Fruit fly (Drosophila melanogaster) whole organism, embryonic: ENCODE results near the gene NaPi-III.

Experiments
- Awh ChIP-seq: fragments of 200-800 bp; sonication (Bioruptor generic); IDR thresholded peaks from 2 replicates; pipeline ENCODE4, ENCODE4 v1.3.6; 2022; ENCODE audit warnings: missing biosample characterization, missing genetic modification characterization
- CG10431 ChIP-seq: fragments of 200-800 bp; sonication (Bioruptor generic); optimal IDR thresholded peaks from 3 replicates; lab custom pipeline; 2018; ENCODE audit warnings: missing biosample characterization, mild to moderate bottlenecking, missing genetic modification characterization
- CG11398 ChIP-seq: fragments of 200-800 bp; sonication (Bioruptor generic); optimal IDR thresholded peaks from 2 replicates; lab custom pipeline; 2016; ENCODE audit warnings: missing biosample characterization, missing genetic modification characterization
- CG11560 ChIP-seq: fragments of 200-800 bp; sonication (Bioruptor generic); IDR thresholded peaks from 3 replicates; pipeline ENCODE4 v1.3.6; 2022; ENCODE audit warnings: missing biosample characterization, missing genetic modification characterization
- CG12155 ChIP-seq: fragments of 200-800 bp; sonication (Bioruptor generic); optimal IDR thresholded peaks from 3 replicates; lab custom pipeline; 2016; ENCODE audit warnings: missing biosample characterization, missing genetic modification characterization
- CG13624 ChIP-seq: fragments of 200-800 bp; sonication (Bioruptor generic); optimal IDR thresholded peaks from 2 replicates; lab custom pipeline; 2016; ENCODE audit warnings: missing biosample characterization, missing genetic modification characterization
- CG17385 ChIP-seq: fragments of 200-800 bp; sonication (Bioruptor generic); optimal IDR thresholded peaks from 3 replicates; lab custom pipeline; 2018; ENCODE audit warnings: missing biosample characterization, mild to moderate bottlenecking, missing genetic modification characterization
- CG1792 ChIP-seq: fragments of 200-800 bp; sonication (Bioruptor generic); optimal IDR thresholded peaks from 2 replicates; lab custom pipeline; 2016; ENCODE audit warnings: missing biosample characterization, missing genetic modification characterization
- CG18011 ChIP-seq: fragments of 200-800 bp; sonication (Bioruptor generic); optimal IDR thresholded peaks from 2 replicates; lab custom pipeline; 2017; ENCODE audit warnings: missing biosample characterization, missing genetic modification characterization, mild to moderate bottlenecking, moderate library complexity, missing genotype
- CG2199 ChIP-seq: fragments of 200-800 bp; sonication (Bioruptor generic); IDR thresholded peaks from 3 replicates; pipeline ENCODE4 v1.3.6; 2022; ENCODE audit warnings: missing biosample characterization, missing genetic modification characterization
- CG2875 ChIP-seq: fragments of 200-800 bp; sonication (Bioruptor generic); optimal IDR thresholded peaks from 2 replicates; lab custom pipeline; 2017; ENCODE audit warnings: missing biosample characterization, mild to moderate bottlenecking, missing genetic modification characterization, missing genetic modification reagents
- CG30020 ChIP-seq: fragments of 200-800 bp; optimal IDR thresholded peaks from 2 replicates; lab custom pipeline; 2019; ENCODE audit warnings: missing biosample characterization, mild to moderate bottlenecking, missing genetic modification characterization, moderate library complexity
- CG31441 ChIP-seq: fragments of 200-800 bp; sonication (Bioruptor generic); IDR thresholded peaks from 2 replicates; pipeline ENCODE4 v1.3.6; 2022; ENCODE audit warnings: missing biosample characterization, missing genetic modification characterization
- CG32772 ChIP-seq: fragments of 200-800 bp; sonication (Bioruptor generic); IDR thresholded peaks from 2 replicates; pipeline ENCODE4 v1.3.6; 2022; ENCODE audit warnings: missing biosample characterization, missing genetic modification characterization
- CG34224 ChIP-seq: fragments of 200-800 bp; sonication (Bioruptor generic); IDR thresholded peaks from 3 replicates; pipeline ENCODE4 v1.3.6; 2022; ENCODE audit warnings: missing biosample characterization, missing genetic modification characterization; ENCODE audit not compliant: partially characterized antibody
- CG8388 ChIP-seq: fragments of 200-800 bp; sonication (Bioruptor generic); optimal IDR thresholded peaks from 2 replicates; lab custom pipeline; 2019; ENCODE audit warnings: missing biosample characterization, mild to moderate bottlenecking, missing genetic modification characterization, moderate library complexity
- Camta ChIP-seq: fragments of 200-800 bp; sonication (Bioruptor generic); optimal IDR thresholded peaks from 2 replicates; lab custom pipeline; 2016; ENCODE audit warnings: missing biosample characterization, missing genetic modification characterization
- Dbx ChIP-seq: fragments of 200-800 bp; sonication (Bioruptor generic); IDR thresholded peaks from 3 replicates; pipeline ENCODE4 v1.3.6; 2022; ENCODE audit warnings: missing biosample characterization, missing genetic modification characterization
- Dip2 ChIP-seq: fragments of 200-800 bp; sonication (Bioruptor generic); IDR thresholded peaks from 2 replicates; pipeline ENCODE4 v1.3.6; 2022; ENCODE audit warnings: missing biosample characterization, missing genetic modification characterization
- Gug ChIP-seq: fragments of 200-800 bp; sonication (Bioruptor generic); IDR thresholded peaks from 4 replicates; pipeline ENCODE4 v1.3.6; 2022; ENCODE audit warnings: missing biosample characterization, missing genetic modification characterization
- HHEX ChIP-seq: fragments of 200-800 bp; sonication (Bioruptor generic); optimal IDR thresholded peaks from 3 replicates; lab custom pipeline; 2017; ENCODE audit warnings: missing biosample characterization, mild to moderate bottlenecking, missing genetic modification characterization, missing genetic modification reagents
- Hmx ChIP-seq: fragments of 200-800 bp; sonication (Bioruptor generic); optimal IDR thresholded peaks from 2 replicates; lab custom pipeline; 2016; ENCODE audit warnings: missing biosample characterization, missing genetic modification characterization
- Hr78 ChIP-seq, 2 experiments: fragments of 200-800 bp in 1 of 2; fragments of >200 bp in 1 of 2; sonication (Bioruptor generic) in 1 of 2; optimal IDR thresholded peaks; 2 replicates each; lab custom pipeline; 2017 to 2019; ENCODE audit warnings: missing biosample characterization in 2 of 2, missing genetic modification characterization in 2 of 2, mild to moderate bottlenecking in 1 of 2, moderate library complexity in 1 of 2
- Meics ChIP-seq: fragments of 200-800 bp; sonication (Bioruptor generic); optimal IDR thresholded peaks from 2 replicates; lab custom pipeline; 2017; ENCODE audit warnings: missing biosample characterization, mild to moderate bottlenecking, missing genetic modification characterization
- Poxn ChIP-seq: fragments of 200-800 bp; sonication (Bioruptor generic); IDR thresholded peaks from 2 replicates; pipeline ENCODE4 v1.3.6; 2022; ENCODE audit warnings: missing biosample characterization, missing genetic modification characterization
- Side ChIP-seq: fragments of 200-800 bp; sonication (Bioruptor generic); optimal IDR thresholded peaks from 2 replicates; lab custom pipeline; 2016; ENCODE audit warnings: missing biosample characterization, missing genetic modification characterization
- Six4 ChIP-seq: fragments of 200-800 bp; sonication (Bioruptor generic); optimal IDR thresholded peaks from 2 replicates; lab custom pipeline; 2016; ENCODE audit warnings: missing biosample characterization, missing genetic modification characterization
- Usf ChIP-seq: fragments of 200-800 bp; sonication (Bioruptor generic); optimal IDR thresholded peaks from 2 replicates; lab custom pipeline; 2017; ENCODE audit warnings: missing genotype, missing biosample characterization, missing genetic modification characterization
- Xbp1 ChIP-seq: fragments of 200-800 bp; sonication (Bioruptor generic); optimal IDR thresholded peaks from 3 replicates; lab custom pipeline; 2016; ENCODE audit warnings: missing biosample characterization, mild to moderate bottlenecking, missing genetic modification characterization
- Xrp1 ChIP-seq: fragments of 200-800 bp; sonication (Bioruptor generic); IDR thresholded peaks from 2 replicates; pipeline ENCODE4 v1.3.6; 2022; ENCODE audit warnings: missing biosample characterization, missing genetic modification characterization
- ab ChIP-seq: fragments of 200-800 bp; sonication (Bioruptor generic); optimal IDR thresholded peaks from 2 replicates; lab custom pipeline; 2016; ENCODE audit warnings: missing biosample characterization, missing genetic modification characterization
- al ChIP-seq: fragments of 200-800 bp; sonication (Bioruptor generic); IDR thresholded peaks from 2 replicates; pipeline ENCODE4 v1.3.6; 2022; ENCODE audit warnings: missing biosample characterization, missing genetic modification characterization
- ara ChIP-seq: fragments of 200-800 bp; sonication (Bioruptor generic); IDR thresholded peaks from 2 replicates; pipeline ENCODE4 v1.3.6; 2022; ENCODE audit warnings: missing biosample characterization, missing genetic modification characterization
- chinmo ChIP-seq: fragments of 200-800 bp; sonication (Bioruptor generic); IDR thresholded peaks from 4 replicates; pipeline ENCODE4 v1.3.6; 2022; ENCODE audit warnings: missing biosample characterization, missing genetic modification characterization; ENCODE audit not compliant: partially characterized antibody
- crp ChIP-seq, 2 experiments: fragments of 200-800 bp; sonication (Bioruptor generic); optimal IDR thresholded peaks; 2 replicates in 1 of 2; 3 replicates in 1 of 2; lab custom pipeline; 2017; ENCODE audit warnings: missing biosample characterization in 2 of 2, missing genetic modification characterization in 2 of 2, mild to moderate bottlenecking in 1 of 2, moderate library complexity in 1 of 2
- dmrt11E ChIP-seq: fragments of 200-800 bp; sonication (Bioruptor generic); optimal IDR thresholded peaks from 3 replicates; lab custom pipeline; 2018; ENCODE audit warnings: missing biosample characterization, mild to moderate bottlenecking, missing genetic modification characterization, moderate library complexity
- dysf ChIP-seq: fragments of 200-800 bp; sonication (Bioruptor generic); IDR thresholded peaks from 3 replicates; pipeline ENCODE4 v1.3.6; 2022; ENCODE audit warnings: missing biosample characterization, missing genetic modification characterization
- emc ChIP-seq: fragments of 200-800 bp; sonication (Bioruptor generic); optimal IDR thresholded peaks from 2 replicates; lab custom pipeline; 2016; ENCODE audit warnings: missing biosample characterization, missing genetic modification characterization
- esg ChIP-seq: fragments of 200-800 bp; sonication (Bioruptor generic); conservative IDR thresholded peaks from 2 replicates; pipeline ENCODE4 v1.3.6; 2022; ENCODE audit warnings: missing biosample characterization, missing genetic modification characterization
- fd102C ChIP-seq: fragments of 200-800 bp; sonication (Bioruptor generic); optimal IDR thresholded peaks from 2 replicates; lab custom pipeline; 2018; ENCODE audit warnings: missing biosample characterization, mild to moderate bottlenecking, missing genetic modification characterization, moderate library complexity
- fu2 ChIP-seq: fragments of 200-800 bp; sonication (Bioruptor generic); optimal IDR thresholded peaks from 2 replicates; lab custom pipeline; 2016; ENCODE audit warnings: missing biosample characterization, missing genetic modification characterization
- hb ChIP-seq: fragments of 200-800 bp; sonication (Bioruptor generic); IDR thresholded peaks from 3 replicates; pipeline ENCODE4 v1.3.6; 2022; ENCODE audit warnings: missing biosample characterization, missing genetic modification characterization; ENCODE audit not compliant: partially characterized antibody
- phol ChIP-seq: fragments of 200-800 bp; sonication (Bioruptor generic); optimal IDR thresholded peaks from 3 replicates; lab custom pipeline; 2018; ENCODE audit warnings: missing biosample characterization, mild to moderate bottlenecking, missing genetic modification characterization, moderate library complexity
- pum ChIP-seq: fragments of 200-800 bp; sonication (Bioruptor generic); optimal IDR thresholded peaks from 2 replicates; lab custom pipeline; 2016; ENCODE audit warnings: missing biosample characterization, missing genetic modification characterization
- schlank ChIP-seq: fragments of 200-800 bp; sonication (Bioruptor generic); optimal IDR thresholded peaks from 2 replicates; lab custom pipeline; 2018; ENCODE audit warnings: missing biosample characterization, mild to moderate bottlenecking, missing genetic modification characterization
- sd ChIP-seq: fragments of 200-800 bp; sonication (Bioruptor generic); optimal IDR thresholded peaks from 3 replicates; lab custom pipeline; 2018; ENCODE audit warnings: missing biosample characterization, mild to moderate bottlenecking, missing genetic modification characterization, moderate library complexity
- sob ChIP-seq: fragments of 200-800 bp; sonication (Bioruptor generic); IDR thresholded peaks from 2 replicates; pipeline ENCODE4 v1.3.6; 2022; ENCODE audit warnings: missing biosample characterization, missing genetic modification characterization
- tll ChIP-seq, 2 experiments: fragments of 200-800 bp in 1 of 2; fragments of >200 bp in 1 of 2; sonication (Bioruptor generic) in 1 of 2; optimal IDR thresholded peaks; 2 replicates each; lab custom pipeline; 2017 to 2019; ENCODE audit warnings: missing biosample characterization in 2 of 2, missing genetic modification characterization in 2 of 2, mild to moderate bottlenecking in 1 of 2, moderate library complexity in 1 of 2
- unc-4 ChIP-seq: fragments of 200-800 bp; sonication (Bioruptor generic); IDR thresholded peaks from 2 replicates; pipeline ENCODE4 v1.3.6; 2022; ENCODE audit warnings: missing biosample characterization, missing genetic modification characterization; ENCODE audit not compliant: partially characterized antibody
- zen ChIP-seq: fragments of 200-800 bp; sonication (Bioruptor generic); optimal IDR thresholded peaks from 3 replicates; lab custom pipeline; 2018; ENCODE audit warnings: missing biosample characterization, mild to moderate bottlenecking, missing genetic modification characterization, moderate library complexity

Gene NaPi-III

DNA sequence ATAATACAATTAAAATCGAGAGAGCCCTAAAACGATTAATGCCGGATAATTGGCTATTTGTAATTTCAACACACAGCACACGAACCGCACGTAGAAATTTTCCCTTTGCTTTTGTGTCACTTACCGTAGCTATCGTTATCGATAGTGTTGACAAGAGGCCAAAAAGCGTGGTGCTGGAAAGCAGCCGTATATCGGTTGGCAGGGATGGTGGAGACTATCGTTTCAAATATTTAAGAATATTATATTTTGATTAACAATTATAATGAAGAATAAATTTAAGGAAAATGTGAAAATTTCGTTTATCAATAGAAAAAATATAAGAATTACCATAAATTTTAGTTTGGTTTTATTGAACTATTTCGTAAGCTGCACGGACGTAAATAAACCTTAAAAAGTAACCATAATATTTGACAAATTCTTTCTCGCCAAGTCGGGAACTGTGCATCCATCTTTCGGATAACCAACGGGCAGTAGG is 30.1 kb upstream of the NaPi-III start, which contains the start of gene JIL-1 (continued):
- TF ChIP-seq Dbx (GFP tag; lab: Robert Waterston, UW), result peak; percentile 93
- TF ChIP-seq fu2 (GFP tag; lab: Kevin White, UChicago), result peak; percentile 53
- TF ChIP-seq phol (tag; lab: Kevin White, UChicago), result peak; percentile 65
- TF ChIP-seq unc-4 (GFP tag; lab: Robert Waterston, UW), result peak; percentile 87
- TF ChIP-seq ara (GFP tag; lab: Robert Waterston, UW), result peak; percentile 68; the same call in 1 of the 2 replicates
- no peak for TF ChIP-seq ab
- peak; percentile 80 for TF ChIP-seq Gug
- TF ChIP-seq CG13624 (GFP tag; lab: Kevin White, UChicago), result peak; percentile 46
- peak; percentile 76 for TF ChIP-seq Xrp1 (GFP tag; lab: Robert Waterston, UW)
- peak; percentile 93 for TF ChIP-seq sob (GFP tag; lab: Robert Waterston, UW)
- TF ChIP-seq CG2875, result no peak
- peak; percentile 1 for TF ChIP-seq pum (GFP tag; lab: Kevin White, UChicago)
- peak; percentile 8 for TF ChIP-seq emc
- peak in 1 of 2 experiments; percentile 64 for TF ChIP-seq crp (GFP tag; optimal IDR thresholded peaks at IDR 0.05; lab: Kevin White, UChicago)
- TF ChIP-seq Usf, result no peak
- TF ChIP-seq Xbp1 (GFP tag; lab: Kevin White, UChicago), result peak; percentile 76
- TF ChIP-seq Side, result no peak
- peak; percentile 37 for TF ChIP-seq Camta
- peak; percentile 36 for TF ChIP-seq dmrt11E (tag; lab: Kevin White, UChicago)
- no peak for TF ChIP-seq Dip2
- peak; percentile 83 for TF ChIP-seq CG34224 (GFP tag; lab: Robert Waterston, UW)
- TF ChIP-seq HHEX (GFP tag; lab: Kevin White, UChicago), result peak; percentile 20
- no peak for TF ChIP-seq fd102C (GFP tag; lab: Kevin White, UChicago)
- TF ChIP-seq Poxn, result no peak
- TF ChIP-seq CG17385 (GFP tag; lab: Kevin White, UChicago), result peak; percentile 44
- peak; percentile 55 for TF ChIP-seq zen (tag; lab: Kevin White, UChicago)
- TF ChIP-seq tll (GFP tag; optimal IDR thresholded peaks at IDR 0.05; lab: Kevin White, UChicago), result no peak
- peak; percentile 68 for TF ChIP-seq CG12155 (GFP tag; lab: Kevin White, UChicago)
- peak; percentile 4 for TF ChIP-seq CG1792 (GFP tag; lab: Kevin White, UChicago)
- TF ChIP-seq Hmx (GFP tag; lab: Kevin White, UChicago), result no peak
- TF ChIP-seq CG11398, result no peak
- peak; percentile 33 for TF ChIP-seq CG30020 (tag; lab: Kevin White, UChicago)
- peak; percentile 42; the same call in 1 of the 2 replicates for TF ChIP-seq esg (GFP tag; lab: Robert Waterston, UW)
- TF ChIP-seq al (GFP tag; lab: Robert Waterston, UW), result peak; percentile 72
- TF ChIP-seq Awh (GFP tag; lab: Robert Waterston, UW), result no peak
- no peak for TF ChIP-seq sd (tag; lab: Kevin White, UChicago)
- TF ChIP-seq CG2199 (GFP tag; lab: Robert Waterston, UW), result 0 out of 3 replicates have a peak, but pooled peaks have one; percentile 26
- peak; percentile 69 for TF ChIP-seq Meics (GFP tag; lab: Kevin White, UChicago)
- TF ChIP-seq dysf (GFP tag; lab: Robert Waterston, UW), result peak; percentile 75
- TF ChIP-seq Hr78 (GFP tag; optimal IDR thresholded peaks at IDR 0.05; lab: Kevin White, UChicago), result no peak
- peak; percentile 39 for TF ChIP-seq CG18011 (GFP tag; lab: Kevin White, UChicago)
- TF ChIP-seq CG8388 (GFP tag; lab: Kevin White, UChicago), result peak; percentile 2
- no peak for TF ChIP-seq Six4 (GFP tag; lab: Kevin White, UChicago)
- TF ChIP-seq CG31441 (GFP tag; lab: Robert Waterston, UW), result peak; percentile 47
- TF ChIP-seq CG32772 (GFP tag; lab: Robert Waterston, UW), result peak; percentile 62
- no peak for TF ChIP-seq schlank (tag; lab: Kevin White, UChicago)
- TF ChIP-seq hb (GFP tag; lab: Robert Waterston, UW), result peak; percentile 77
- TF ChIP-seq CG10431, result peak; percentile 4
- peak; percentile 67; the same call in 2 of the 4 replicates for TF ChIP-seq chinmo (GFP tag; lab: Robert Waterston, UW)
- TF ChIP-seq CG11560 (tag; lab: Robert Waterston, UW), result peak; percentile 20; the same call in 1 of the 3 replicates
